In the genomic region with DNA sequence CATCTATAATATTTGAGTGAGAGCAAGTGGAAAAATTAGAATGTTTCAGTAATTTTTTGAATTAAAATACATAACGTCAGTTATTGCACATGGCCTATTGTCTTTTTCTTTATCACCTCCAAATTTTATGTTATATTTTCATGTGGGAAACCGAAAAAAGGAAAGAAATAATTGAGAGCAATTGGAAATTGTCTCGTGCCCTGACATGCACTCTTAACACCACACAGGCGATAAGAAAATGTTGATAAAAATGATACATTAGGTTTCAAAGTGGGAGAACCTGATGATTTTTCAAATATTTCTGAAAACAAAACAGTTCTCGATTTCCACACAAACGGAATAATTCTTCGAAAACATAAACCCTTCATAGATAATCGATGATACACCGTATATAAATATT, we compare ENCODE assay signal across 2 worm cellular contexts.
TF ChIP-seq lines count a peak whose summit lies in the region.

A gene (minus strand): TSS at position 73 of the 400 bp plus-strand sequence.

TF ChIP-seq in whole organism, L1 larva, 84 proteins besides CTCF, POLR2A, EP300 and RAD21 (continued from another document):
- TF ChIP-seq nhr-28 (tag; optimal IDR thresholded peaks at IDR 0.05; lab: Kevin White, UChicago) = no peak
- TF ChIP-seq pag-3 (tag; optimal IDR thresholded peaks at IDR 0.05; lab: Kevin White, UChicago; ENCODE audit: borderline replicate concordance, insufficient read depth) = no peak
- peak; percentile 54 for TF ChIP-seq elt-2 (tag; optimal IDR thresholded peaks at IDR 0.05; lab: Kevin White, UChicago)

TF ChIP-seq in whole organism, L4 larva, 104 proteins besides CTCF, POLR2A, EP300 and RAD21 (continued from another document):
- TF ChIP-seq unc-62 (GFP tag; optimal IDR thresholded peaks at IDR 0.05 in 1 of 2; lab: Kevin White, UChicago) (no peak), unc-62 (tag; optimal IDR thresholded peaks at IDR 0.05; lab: Kevin White, UChicago) (no peak), unc-39 (tag; optimal IDR thresholded peaks at IDR 0.05; lab: Kevin White, UChicago) (no peak), lir-3 (tag; optimal IDR thresholded peaks at IDR 0.05; lab: Kevin White, UChicago) (no peak), ceh-44 (GFP tag; IDR thresholded peaks at IDR 0.05; lab: Robert Waterston, UW) (no peak), nhr-77 (tag; optimal IDR thresholded peaks at IDR 0.05; lab: Kevin White, UChicago) (peak; percentile 59), nhr-28 (tag; optimal IDR thresholded peaks at IDR 0.05; lab: Kevin White, UChicago) (peak; percentile 61), dmd-8 (GFP tag; IDR thresholded peaks at IDR 0.05; lab: Robert Waterston, UW) (no peak), ctbp-1 (GFP tag; IDR thresholded peaks at IDR 0.05; lab: Robert Waterston, UW) (no peak), ceh-28 (tag; optimal IDR thresholded peaks at IDR 0.05; lab: Kevin White, UChicago) (no peak), F49E8.2 (tag; optimal IDR thresholded peaks at IDR 0.05; lab: Kevin White, UChicago; ENCODE audit: borderline replicate concordance) (no peak), pqm-1 (tag; optimal IDR thresholded peaks at IDR 0.05; lab: Kevin White, UChicago) (peak; percentile 92), dpl-1 (GFP tag; optimal IDR thresholded peaks at IDR 0.05; lab: Kevin White, UChicago) (peak; percentile 6), Y75B8A.6 (GFP tag; IDR thresholded peaks at IDR 0.05; lab: Robert Waterston, UW) (no peak), unc-130 (GFP tag; optimal IDR thresholded peaks at IDR 0.05; lab: Kevin White, UChicago) (no peak), nhr-237 (tag; optimal IDR thresholded peaks at IDR 0.05; lab: Kevin White, UChicago) (no peak)
TF ChIP-seq in whole organism, L4 larva: peak in this region for 18.
